Fruit fly (Drosophila melanogaster): Measurements from ENCODE around the gene Naa30A.

DNA sequence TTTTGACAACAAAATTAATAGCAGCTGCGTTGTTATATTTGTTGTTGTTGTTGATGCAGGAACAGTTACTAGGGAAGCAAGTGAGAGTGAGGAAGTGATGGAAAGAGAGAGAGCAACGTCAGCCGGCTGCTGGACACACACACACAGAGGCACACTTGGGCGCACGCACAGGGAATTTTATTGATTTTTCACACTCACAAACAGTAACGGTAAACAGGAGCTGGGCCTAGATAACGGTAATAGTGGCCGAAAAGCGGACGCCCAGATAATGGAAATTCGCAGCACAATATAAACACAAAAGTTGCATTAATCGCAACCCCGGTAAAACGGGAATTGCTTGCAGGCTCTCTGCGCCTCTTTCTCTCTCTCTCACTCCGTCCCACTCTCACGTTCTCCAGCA, 20.2 kb upstream of the Naa30A start:
- no peak for TF ChIP-seq CG9948 (tag; optimal IDR thresholded peaks at IDR 0.05)
- no peak for TF ChIP-seq CG32121 (GFP tag; IDR thresholded peaks at IDR 0.05)
- no peak for TF ChIP-seq Snoo (tag; optimal IDR thresholded peaks at IDR 0.05)
- TF ChIP-seq CG13204 (GFP tag; optimal IDR thresholded peaks at IDR 0.05): no peak
- no peak for TF ChIP-seq D1 (tag; optimal IDR thresholded peaks at IDR 0.05)
- TF ChIP-seq CG15710 (tag; optimal IDR thresholded peaks at IDR 0.05): no peak
- no peak for TF ChIP-seq Pif1A (GFP tag; optimal IDR thresholded peaks at IDR 0.05)
- TF ChIP-seq CG14655 (GFP tag; optimal IDR thresholded peaks at IDR 0.05): no peak
- no peak for TF ChIP-seq Pif1B (GFP tag; optimal IDR thresholded peaks at IDR 0.05)
- no peak for TF ChIP-seq CG4496 (GFP tag; IDR thresholded peaks at IDR 0.05)
